Worm (Caenorhabditis elegans): Measurements from ENCODE around the gene ZC262.7.

The ZC262.7 gene

DNA sequence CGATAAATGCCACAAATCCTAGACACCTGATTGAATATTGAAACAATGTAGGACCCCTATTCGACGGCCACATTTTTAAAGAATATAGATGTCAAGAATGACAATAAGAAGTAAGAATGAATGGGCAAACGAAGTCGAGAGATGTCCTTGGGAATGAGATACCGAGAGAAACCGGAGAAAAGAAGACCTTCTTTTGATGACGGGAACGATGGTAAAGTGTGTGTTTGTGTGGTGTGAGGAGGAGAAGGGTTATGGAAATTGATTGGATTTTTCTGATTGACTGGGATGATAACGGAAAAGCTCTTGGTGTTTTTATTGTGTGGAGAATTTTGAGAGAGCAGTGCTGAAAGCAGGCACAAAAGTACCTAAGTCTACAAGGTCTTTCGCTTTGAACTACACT, 24.5 kb upstream of the ZC262.7 start, which contains the start of gene R05D3.9:
Gene R05D3.9 (minus strand): TSS at position 101 of the 400 bp plus-strand sequence.
- TF ChIP-seq blmp-1 (tag; optimal IDR thresholded peaks at IDR 0.05) (peak; percentile 35), ztf-4 (tag; optimal IDR thresholded peaks at IDR 0.05) (no peak), elt-2 (tag; optimal IDR thresholded peaks at IDR 0.05) (no peak), nhr-85 (tag) (peak; percentile 46), mep-1 (tag; optimal IDR thresholded peaks at IDR 0.05) (peak; percentile 49), ceh-90 (tag; optimal IDR thresholded peaks at IDR 0.05) (no peak), efl-1 (optimal IDR thresholded peaks at IDR 0.05) (no peak), efl-1 (GFP tag; optimal IDR thresholded peaks at IDR 0.05 in 1 of 2) (peak in 1 of 2 experiments; percentile 6)

DNA sequence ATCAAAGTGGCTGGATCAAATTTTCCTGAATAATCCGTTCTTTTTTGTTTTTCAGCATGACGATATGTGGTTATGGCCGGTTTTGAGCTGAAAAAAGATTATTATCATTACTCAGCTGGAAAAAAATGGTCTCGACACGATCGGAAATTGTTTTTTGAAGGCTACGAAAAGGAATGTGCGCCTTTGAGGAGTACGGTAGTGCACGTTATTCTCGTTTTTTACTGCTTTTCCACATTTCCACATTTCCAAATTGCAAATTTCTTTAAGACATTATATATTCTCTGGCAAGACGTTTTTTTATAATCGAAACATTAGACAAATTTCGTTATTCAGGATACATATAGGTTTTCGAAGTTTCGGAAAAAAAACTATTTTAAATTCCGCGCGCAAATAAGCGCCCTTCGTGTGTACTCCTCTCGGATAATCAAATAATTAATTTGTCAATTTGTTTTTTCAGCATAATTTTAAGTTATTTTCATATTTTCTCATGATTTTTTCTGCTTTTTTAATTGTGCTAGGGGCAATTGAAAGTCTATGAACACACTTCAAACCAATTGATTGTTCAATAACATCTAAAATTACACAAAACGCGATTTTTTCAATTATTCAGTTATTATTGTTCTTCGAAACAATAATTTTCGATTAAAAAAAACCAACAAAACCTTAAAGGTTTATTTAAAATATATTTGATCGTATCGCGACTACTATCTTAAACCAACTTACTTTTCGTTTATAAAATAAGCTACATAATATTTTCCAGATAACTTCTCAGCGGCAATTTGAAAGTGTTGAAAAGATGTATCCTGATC, 19.3 kb upstream of the ZC262.7 start, which contains the start of gene R05D3.3:
Gene R05D3.3 (plus strand): TSS at position 759 of the 809 bp plus-strand sequence.
- TF ChIP-seq lin-35 (GFP tag; optimal IDR thresholded peaks at IDR 0.05): peak in 1 of 2 experiments; percentile 62
- no peak for TF ChIP-seq pax-3 (tag; optimal IDR thresholded peaks at IDR 0.05)
- no peak for TF ChIP-seq lin-39 (tag; optimal IDR thresholded peaks at IDR 0.05)
- TF ChIP-seq hlh-17 (GFP tag; optimal IDR thresholded peaks at IDR 0.05; ENCODE audit: borderline replicate concordance): no peak
- peak in 2 of 3 experiments; percentile 4 to 36 for TF ChIP-seq dpl-1 (GFP tag; optimal IDR thresholded peaks at IDR 0.05)
- TF ChIP-seq efl-1 (optimal IDR thresholded peaks at IDR 0.05): peak in 1 of 2 experiments; percentile 29
- TF ChIP-seq efl-1 (GFP tag; optimal IDR thresholded peaks at IDR 0.05 in 1 of 2): peak; percentile 33 to 93

DNA sequence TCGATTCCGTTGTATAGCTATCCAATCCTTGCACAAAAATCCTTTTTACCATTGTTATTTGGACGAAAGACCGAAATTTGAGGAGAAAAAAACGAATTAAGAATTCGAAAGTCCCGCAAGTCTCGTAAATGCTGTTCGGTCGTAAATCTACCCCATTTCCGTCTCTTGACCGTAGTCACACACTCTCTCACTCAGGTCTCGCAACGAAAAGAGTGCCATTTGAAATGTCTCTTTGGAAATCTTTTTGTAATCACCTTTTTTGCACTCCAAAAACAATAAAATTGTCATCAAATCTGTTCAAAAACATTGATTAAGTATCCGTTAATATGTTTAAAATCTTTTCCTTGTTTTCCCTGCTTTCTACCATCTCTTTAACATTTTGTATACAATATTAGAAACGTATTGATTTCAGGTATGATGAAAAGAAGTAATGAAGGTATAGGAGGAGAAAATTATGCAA, 14.1 kb upstream of the ZC262.7 start, which contains the start of the genes R05D3.8 and rfp-1:
Gene R05D3.8 (minus strand): TSS at position 115 of the 460 bp plus-strand sequence.
Gene rfp-1 (plus strand): TSS at position 410 of the 460 bp plus-strand sequence.
- TF ChIP-seq mab-9 (GFP tag; IDR thresholded peaks at IDR 0.05): 0 out of 2 replicates have a peak, but pooled peaks have one; percentile 7
- no peak for TF ChIP-seq nhr-11 (tag; optimal IDR thresholded peaks at IDR 0.05)
- no peak for TF ChIP-seq egl-27 (tag; optimal IDR thresholded peaks at IDR 0.05)
- no peak for TF ChIP-seq nhr-28 (tag; optimal IDR thresholded peaks at IDR 0.05)
- TF ChIP-seq vab-15 (tag; optimal IDR thresholded peaks at IDR 0.05): peak; percentile 32
- TF ChIP-seq elt-2 (tag; optimal IDR thresholded peaks at IDR 0.05): peak; percentile 21
- TF ChIP-seq nhr-77 (tag; optimal IDR thresholded peaks at IDR 0.05): peak; percentile 90
- peak; percentile 77 for TF ChIP-seq fkh-8 (tag; optimal IDR thresholded peaks at IDR 0.05)
- peak; percentile 86 for TF ChIP-seq blmp-1 (tag; optimal IDR thresholded peaks at IDR 0.05)
- peak; percentile 58 for TF ChIP-seq fkh-10 (GFP tag; optimal IDR thresholded peaks at IDR 0.05)
- TF ChIP-seq unc-30 (tag; optimal IDR thresholded peaks at IDR 0.05): no peak
- TF ChIP-seq tbx-2 (tag; optimal IDR thresholded peaks at IDR 0.05): peak; percentile 76
- TF ChIP-seq snpc-4 (tag; optimal IDR thresholded peaks at IDR 0.05): peak; percentile 4
- peak; percentile 63 for TF ChIP-seq unc-86 (tag; optimal IDR thresholded peaks at IDR 0.05)
- no peak for TF ChIP-seq jun-1 (tag; optimal IDR thresholded peaks at IDR 0.05)
- no peak for TF ChIP-seq ama-1 (optimal IDR thresholded peaks at IDR 0.05)
- TF ChIP-seq lin-14 (GFP tag; optimal IDR thresholded peaks at IDR 0.05): peak; percentile 85
- no peak for TF ChIP-seq egl-13 (tag; optimal IDR thresholded peaks at IDR 0.05)
- peak; percentile 87 to 91 for TF ChIP-seq lin-35 (GFP tag; optimal IDR thresholded peaks at IDR 0.05)
- peak; percentile 53 for TF ChIP-seq F16B12.6 (tag; optimal IDR thresholded peaks at IDR 0.05)
- peak; percentile 42 for TF ChIP-seq lir-3 (tag; optimal IDR thresholded peaks at IDR 0.05; ENCODE audit: poor library complexity)
- peak; percentile 71 for TF ChIP-seq unc-130 (tag; optimal IDR thresholded peaks at IDR 0.05)
- TF ChIP-seq unc-62 (GFP tag; optimal IDR thresholded peaks at IDR 0.05): no peak
- TF ChIP-seq lsy-2 (tag; optimal IDR thresholded peaks at IDR 0.05): peak; percentile 98 to 99
- peak; percentile 68 for TF ChIP-seq nhr-19 (GFP tag; conservative IDR thresholded peaks at IDR 0.05)
- peak; percentile 66 for TF ChIP-seq grh-1 (GFP tag; IDR thresholded peaks at IDR 0.05)
- no peak for TF ChIP-seq hpl-2 (GFP tag; optimal IDR thresholded peaks at IDR 0.05)
- TF ChIP-seq aly-2 (tag; optimal IDR thresholded peaks at IDR 0.05): peak; percentile 56
- TF ChIP-seq ceh-8 (GFP tag; optimal IDR thresholded peaks at IDR 0.05): no peak
- TF ChIP-seq nhr-71 (tag; optimal IDR thresholded peaks at IDR 0.05): peak; percentile 85
- TF ChIP-seq ceh-82 (tag; optimal IDR thresholded peaks at IDR 0.05): peak; percentile 58 to 88 (median 61)
- TF ChIP-seq dpl-1 (GFP tag; optimal IDR thresholded peaks at IDR 0.05): peak; percentile 80 to 86 (median 85)
- peak; percentile 28 for TF ChIP-seq irx-1 (tag; optimal IDR thresholded peaks at IDR 0.05)
- no peak for TF ChIP-seq efl-3 (GFP tag; optimal IDR thresholded peaks at IDR 0.05)
- peak; percentile 43 for TF ChIP-seq ztf-4 (tag; optimal IDR thresholded peaks at IDR 0.05)
- no peak for TF ChIP-seq tlp-1 (tag; optimal IDR thresholded peaks at IDR 0.05)
- TF ChIP-seq zip-4 (GFP tag; optimal IDR thresholded peaks at IDR 0.05): no peak
- TF ChIP-seq hlh-17 (GFP tag; optimal IDR thresholded peaks at IDR 0.05; ENCODE audit: borderline replicate concordance): no peak
- peak; percentile 91 for TF ChIP-seq mep-1 (tag; optimal IDR thresholded peaks at IDR 0.05)

Data from whole organism, L1 larva.